Fruit fly (Drosophila melanogaster) whole organism, embryonic: ENCODE data around the gene CG14982.

Experiments
- Bteb2 ChIP-seq: fragments of 200-800 bp; sonication (Bioruptor generic); optimal IDR thresholded peaks from 2 replicates; lab custom pipeline; 2016; ENCODE audit warnings: missing biosample characterization, missing genetic modification characterization
- CG10321 ChIP-seq: fragments of 200-800 bp; sonication (Bioruptor generic); IDR thresholded peaks from 2 replicates; pipeline ENCODE4 v1.3.6; 2022; ENCODE audit warnings: missing biosample characterization, missing genetic modification characterization
- CG10565 ChIP-seq: fragments of 200-800 bp; sonication (Bioruptor generic); optimal IDR thresholded peaks from 3 replicates; lab custom pipeline; 2016; ENCODE audit warnings: missing biosample characterization, mild to moderate bottlenecking, missing genetic modification characterization
- CG10959 ChIP-seq: fragments of 200-800 bp; sonication (Bioruptor generic); IDR thresholded peaks from 2 replicates; pipeline ENCODE4 v1.3.6; 2022; ENCODE audit warnings: missing biosample characterization, missing genetic modification characterization
- CG11560 ChIP-seq: fragments of 200-800 bp; sonication (Bioruptor generic); IDR thresholded peaks from 3 replicates; pipeline ENCODE4 v1.3.6; 2022; ENCODE audit warnings: missing biosample characterization, missing genetic modification characterization
- CG15011 ChIP-seq: fragments of 200-800 bp; sonication (Bioruptor generic); optimal IDR thresholded peaks from 3 replicates; lab custom pipeline; 2018; ENCODE audit warnings: missing biosample characterization, mild to moderate bottlenecking, missing genetic modification characterization
- CG15479 ChIP-seq: fragments of 200-800 bp; sonication (Bioruptor generic); optimal IDR thresholded peaks from 3 replicates; lab custom pipeline; 2019; ENCODE audit warnings: missing biosample characterization, mild to moderate bottlenecking, missing genetic modification characterization, moderate library complexity
- CG15514 ChIP-seq: fragments of 200-800 bp; sonication (Bioruptor generic); optimal IDR thresholded peaks from 3 replicates; lab custom pipeline; 2017; ENCODE audit warnings: missing biosample characterization, missing genetic modification characterization, mild to moderate bottlenecking, moderate library complexity, missing genetic modification reagents
- CG17328 ChIP-seq: fragments of 200-800 bp; sonication (Bioruptor generic); IDR thresholded peaks from 2 replicates; pipeline ENCODE4 v1.3.6; 2022; ENCODE audit warnings: missing biosample characterization, missing genetic modification characterization
- CG18011 ChIP-seq: fragments of 200-800 bp; sonication (Bioruptor generic); optimal IDR thresholded peaks from 2 replicates; lab custom pipeline; 2017; ENCODE audit warnings: missing biosample characterization, missing genetic modification characterization, mild to moderate bottlenecking, moderate library complexity, missing genotype
- CG3065 ChIP-seq: fragments of 200-800 bp; sonication (Bioruptor generic); optimal IDR thresholded peaks from 2 replicates; lab custom pipeline; 2016; ENCODE audit warnings: missing biosample characterization, missing genetic modification characterization
- CG31224 ChIP-seq: fragments of 200-800 bp; sonication (Bioruptor generic); IDR thresholded peaks from 2 replicates; pipeline ENCODE4 v1.3.6; 2022; ENCODE audit warnings: missing biosample characterization, missing genetic modification characterization
- CG3407 ChIP-seq: fragments of 200-800 bp; sonication (Bioruptor generic); optimal IDR thresholded peaks from 2 replicates; lab custom pipeline; 2018; ENCODE audit warnings: missing biosample characterization, mild to moderate bottlenecking, missing genetic modification characterization
- CG5180 ChIP-seq: fragments of 200-800 bp; sonication (Bioruptor generic); optimal IDR thresholded peaks from 3 replicates; lab custom pipeline; 2017; ENCODE audit warnings: missing biosample characterization, missing genetic modification characterization, mild to moderate bottlenecking, moderate library complexity, missing genetic modification reagents
- CG6765 ChIP-seq: fragments of 200-800 bp; sonication (Bioruptor generic); optimal IDR thresholded peaks from 3 replicates; lab custom pipeline; 2017; ENCODE audit warnings: missing biosample characterization, mild to moderate bottlenecking, missing genetic modification characterization
- CG7839 ChIP-seq: fragments of 200-800 bp; sonication (Bioruptor generic); optimal IDR thresholded peaks from 3 replicates; lab custom pipeline; 2018; ENCODE audit warnings: missing biosample characterization, mild to moderate bottlenecking, missing genetic modification characterization, moderate library complexity
- CG8388 ChIP-seq: fragments of 200-800 bp; sonication (Bioruptor generic); optimal IDR thresholded peaks from 2 replicates; lab custom pipeline; 2019; ENCODE audit warnings: missing biosample characterization, mild to moderate bottlenecking, missing genetic modification characterization, moderate library complexity
- CG8765 ChIP-seq: fragments of 200-800 bp; sonication (Bioruptor generic); IDR thresholded peaks from 2 replicates; pipeline ENCODE4 v1.3.6; 2022; ENCODE audit warnings: missing biosample characterization, missing genetic modification characterization
- Dad ChIP-seq: fragments of 200-800 bp; sonication (Bioruptor generic); optimal IDR thresholded peaks from 3 replicates; lab custom pipeline; 2016; ENCODE audit warnings: missing biosample characterization, missing genetic modification characterization
- Dfd ChIP-seq, 2 experiments: fragments of >200 bp; optimal IDR thresholded peaks; 2 replicates each; lab custom pipeline; 2017; ENCODE audit warnings: missing biosample characterization in 2 of 2, missing genetic modification characterization in 2 of 2
- ERR ChIP-seq: fragments of 200-800 bp; sonication (Bioruptor generic); optimal IDR thresholded peaks from 2 replicates; lab custom pipeline; 2016; ENCODE audit warnings: missing biosample characterization, missing genetic modification characterization
- Hey ChIP-seq: fragments of 200-800 bp; sonication (Bioruptor generic); optimal IDR thresholded peaks from 3 replicates; lab custom pipeline; 2018; ENCODE audit warnings: missing biosample characterization, mild to moderate bottlenecking, missing genetic modification characterization
- Lhr ChIP-seq: fragments of 200-800 bp; sonication (Bioruptor generic); optimal IDR thresholded peaks from 3 replicates; lab custom pipeline; 2017; ENCODE audit warnings: mild to moderate bottlenecking, missing biosample characterization, missing genetic modification reagents, missing genetic modification characterization
- Lim3 ChIP-seq: fragments of 200-800 bp; sonication (Bioruptor generic); IDR thresholded peaks from 2 replicates; pipeline ENCODE4 v1.3.6; 2022; ENCODE audit warnings: missing biosample characterization, missing genetic modification characterization
- Max ChIP-seq: fragments of 200-800 bp; sonication (Bioruptor generic); optimal IDR thresholded peaks from 2 replicates; lab custom pipeline; 2016; ENCODE audit warnings: missing biosample characterization, mild to moderate bottlenecking, missing genetic modification characterization
- NfI ChIP-seq: fragments of 200-800 bp; sonication (Bioruptor generic); optimal IDR thresholded peaks from 3 replicates; lab custom pipeline; 2018; ENCODE audit warnings: missing biosample characterization, mild to moderate bottlenecking, missing genetic modification characterization, moderate library complexity
- PHDP ChIP-seq: fragments of 200-800 bp; sonication (Bioruptor generic); optimal IDR thresholded peaks from 3 replicates; lab custom pipeline; 2018; ENCODE audit warnings: missing biosample characterization, mild to moderate bottlenecking, missing genetic modification characterization, moderate library complexity
- Pdp1 ChIP-seq, 2 experiments: fragments of 200-800 bp; sonication (Bioruptor generic); optimal IDR thresholded peaks; 3 replicates each; lab custom pipeline; 2016; ENCODE audit warnings: missing biosample characterization in 2 of 2, missing genetic modification characterization in 2 of 2, mild to moderate bottlenecking in 1 of 2, moderate library complexity in 1 of 2
- TFAM ChIP-seq: fragments of 200-800 bp; sonication (Bioruptor generic); optimal IDR thresholded peaks from 2 replicates; lab custom pipeline; 2017; ENCODE audit warnings: missing biosample characterization, missing genetic modification characterization, inconsistent platforms
- abd-A ChIP-seq: fragments of 200-800 bp; sonication (Bioruptor generic); optimal IDR thresholded peaks from 3 replicates; lab custom pipeline; 2019; ENCODE audit warnings: missing biosample characterization, mild to moderate bottlenecking, missing genetic modification characterization, moderate library complexity
- al ChIP-seq: fragments of 200-800 bp; sonication (Bioruptor generic); IDR thresholded peaks from 2 replicates; pipeline ENCODE4 v1.3.6; 2022; ENCODE audit warnings: missing biosample characterization, missing genetic modification characterization
- bowl ChIP-seq: fragments of 200-800 bp; sonication (Bioruptor generic); IDR thresholded peaks from 2 replicates; pipeline ENCODE4 v1.3.6; 2022; ENCODE audit warnings: missing biosample characterization, missing genetic modification characterization
- cas ChIP-seq: fragments of 200-800 bp; sonication (Bioruptor generic); IDR thresholded peaks from 2 replicates; pipeline ENCODE4 v1.3.6; 2022; ENCODE audit warnings: missing biosample characterization, missing genetic modification characterization
- crc ChIP-seq: fragments of 200-800 bp; sonication (Bioruptor generic); optimal IDR thresholded peaks from 2 replicates; lab custom pipeline; 2016; ENCODE audit warnings: missing biosample characterization, missing genetic modification characterization
- dati ChIP-seq: fragments of 200-800 bp; sonication (Bioruptor generic); IDR thresholded peaks from 2 replicates; pipeline ENCODE4 v1.3.6; 2022; ENCODE audit warnings: missing biosample characterization, missing genetic modification characterization
- dysf ChIP-seq: fragments of 200-800 bp; sonication (Bioruptor generic); IDR thresholded peaks from 3 replicates; pipeline ENCODE4 v1.3.6; 2022; ENCODE audit warnings: missing biosample characterization, missing genetic modification characterization
- gem ChIP-seq: fragments of 200-800 bp; sonication (Bioruptor generic); optimal IDR thresholded peaks from 2 replicates; lab custom pipeline; 2019; ENCODE audit warnings: missing biosample characterization, mild to moderate bottlenecking, missing genetic modification characterization, moderate library complexity
- kah ChIP-seq: fragments of 200-800 bp; sonication (Bioruptor generic); optimal IDR thresholded peaks from 2 replicates; lab custom pipeline; 2018; ENCODE audit warnings: missing biosample characterization, mild to moderate bottlenecking, missing genetic modification characterization
- kni ChIP-seq: fragments of 200-800 bp; sonication (Bioruptor generic); optimal IDR thresholded peaks from 3 replicates; lab custom pipeline; 2017; ENCODE audit warnings: mild to moderate bottlenecking, missing biosample characterization, missing genetic modification reagents, missing genetic modification characterization
- mam ChIP-seq: fragments of 200-800 bp; sonication (Bioruptor generic); optimal IDR thresholded peaks from 3 replicates; lab custom pipeline; 2016; ENCODE audit warnings: missing biosample characterization, missing genetic modification characterization
- nom ChIP-seq: fragments of 200-800 bp; sonication (Bioruptor generic); optimal IDR thresholded peaks from 2 replicates; lab custom pipeline; 2017; ENCODE audit warnings: missing biosample characterization, missing genetic modification characterization, mild to moderate bottlenecking, moderate library complexity, missing genetic modification reagents
- pb ChIP-seq: fragments of 200-800 bp; sonication (Bioruptor generic); optimal IDR thresholded peaks from 3 replicates; lab custom pipeline; 2016; ENCODE audit warnings: missing biosample characterization, missing genetic modification characterization
- sens-2 ChIP-seq: fragments of 200-800 bp; sonication (Bioruptor generic); IDR thresholded peaks from 2 replicates; pipeline ENCODE4 v1.3.6; 2022; ENCODE audit warnings: missing biosample characterization, missing genetic modification characterization
- seq ChIP-seq: fragments of 200-800 bp; sonication (Bioruptor generic); IDR thresholded peaks from 2 replicates; pipeline ENCODE4 v1.3.6; 2022; ENCODE audit warnings: missing biosample characterization, missing genetic modification characterization
- slbo ChIP-seq: fragments of 200-800 bp; sonication (Bioruptor generic); IDR thresholded peaks from 2 replicates; pipeline ENCODE4 v1.3.6; 2022; ENCODE audit warnings: missing biosample characterization, missing genetic modification characterization
- stwl ChIP-seq: fragments of 200-800 bp; sonication (Bioruptor generic); optimal IDR thresholded peaks from 3 replicates; lab custom pipeline; 2018; ENCODE audit warnings: missing biosample characterization, mild to moderate bottlenecking, missing genetic modification characterization, moderate library complexity
- tap ChIP-seq: fragments of 200-800 bp; optimal IDR thresholded peaks from 3 replicates; lab custom pipeline; 2019; ENCODE audit warnings: missing biosample characterization, mild to moderate bottlenecking, missing genetic modification characterization, moderate library complexity
- tgo ChIP-seq: fragments of 200-800 bp; sonication (Bioruptor generic); IDR thresholded peaks from 3 replicates; pipeline ENCODE4 v1.3.6; 2022; ENCODE audit warnings: missing biosample characterization, missing genetic modification characterization
- z ChIP-seq: fragments of 200-800 bp; sonication (Bioruptor generic); IDR thresholded peaks from 3 replicates; pipeline ENCODE4 v1.3.6; 2022; ENCODE audit warnings: missing biosample characterization, missing genetic modification characterization
- zf30C ChIP-seq: fragments of 200-800 bp; sonication (Bioruptor generic); optimal IDR thresholded peaks from 3 replicates; lab custom pipeline; 2018; ENCODE audit warnings: missing biosample characterization, mild to moderate bottlenecking, missing genetic modification characterization

CG14982 gene

dm6 chr3L:3902491-3903198 is 39.9 kb upstream of the CG14982 start, which contains the start of gene Ubi-p63E (continued):
- TF ChIP-seq Pdp1 (GFP tag; optimal IDR thresholded peaks at IDR 0.05; lab: Kevin White, UChicago) (peak; percentile 76 to 86), cas (GFP tag; lab: Robert Waterston, UW) (no peak), CG5180 (GFP tag; lab: Kevin White, UChicago) (peak; percentile 1), CG10321 (GFP tag; lab: Robert Waterston, UW) (no peak), sens-2 (GFP tag; lab: Robert Waterston, UW) (no peak), slbo (GFP tag; lab: Robert Waterston, UW) (no peak), Hey (no peak), zf30C (GFP tag; lab: Kevin White, UChicago) (peak; percentile 98), CG10959 (no peak), CG10565 (GFP tag; lab: Kevin White, UChicago) (no peak), bowl (GFP tag; lab: Robert Waterston, UW) (no peak), kni (GFP tag; lab: Kevin White, UChicago) (no peak), Max (GFP tag; lab: Kevin White, UChicago) (peak; percentile 29), CG11560 (tag; lab: Robert Waterston, UW) (no peak), CG15479 (GFP tag; lab: Kevin White, UChicago) (no peak), Dfd (GFP tag; optimal IDR thresholded peaks at IDR 0.05; lab: Kevin White, UChicago) (no peak), tap (tag; lab: Kevin White, UChicago) (peak; percentile 16), CG31224 (GFP tag; lab: Robert Waterston, UW) (no peak), TFAM (GFP tag; lab: Kevin White, UChicago) (no peak), NfI (peak; percentile 55), CG15011 (GFP tag; lab: Kevin White, UChicago) (peak; percentile 27), Lim3 (no peak), dati (GFP tag; lab: Robert Waterston, UW) (no peak), nom (peak; percentile 76), CG6765 (no peak), tgo (GFP tag; lab: Robert Waterston, UW) (no peak), abd-A (peak; percentile 85), seq (GFP tag; lab: Robert Waterston, UW) (no peak), z (no peak), CG3065 (GFP tag; lab: Kevin White, UChicago) (no peak), pb (GFP tag; lab: Kevin White, UChicago) (peak; percentile 60), dysf (no peak), CG17328 (GFP tag; lab: Robert Waterston, UW) (no peak), CG8388 (GFP tag; lab: Kevin White, UChicago) (peak; percentile 48), al (GFP tag; lab: Robert Waterston, UW) (no peak), CG18011 (GFP tag; lab: Kevin White, UChicago) (no peak), Bteb2 (GFP tag; lab: Kevin White, UChicago) (peak; percentile 45), CG15514 (peak; percentile 58), crc (GFP tag; lab: Kevin White, UChicago) (no peak), kah (GFP tag; lab: Kevin White, UChicago) (no peak), PHDP (tag; lab: Kevin White, UChicago) (peak; percentile 62), CG7839 (tag; lab: Kevin White, UChicago) (peak; percentile 70), CG8765 (GFP tag; lab: Robert Waterston, UW) (no peak), CG3407 (GFP tag; lab: Kevin White, UChicago) (peak; percentile 22), gem (tag; lab: Kevin White, UChicago) (peak; percentile 79), ERR (no peak), mam (GFP tag; lab: Kevin White, UChicago) (peak; percentile 81), Lhr (GFP tag; lab: Kevin White, UChicago) (peak; percentile 11), stwl (peak; percentile 22), Dad (peak; percentile 37)
